Fruit fly (Drosophila melanogaster): ENCODE measurements around the gene CG9981.

Gene CG9981

DNA sequence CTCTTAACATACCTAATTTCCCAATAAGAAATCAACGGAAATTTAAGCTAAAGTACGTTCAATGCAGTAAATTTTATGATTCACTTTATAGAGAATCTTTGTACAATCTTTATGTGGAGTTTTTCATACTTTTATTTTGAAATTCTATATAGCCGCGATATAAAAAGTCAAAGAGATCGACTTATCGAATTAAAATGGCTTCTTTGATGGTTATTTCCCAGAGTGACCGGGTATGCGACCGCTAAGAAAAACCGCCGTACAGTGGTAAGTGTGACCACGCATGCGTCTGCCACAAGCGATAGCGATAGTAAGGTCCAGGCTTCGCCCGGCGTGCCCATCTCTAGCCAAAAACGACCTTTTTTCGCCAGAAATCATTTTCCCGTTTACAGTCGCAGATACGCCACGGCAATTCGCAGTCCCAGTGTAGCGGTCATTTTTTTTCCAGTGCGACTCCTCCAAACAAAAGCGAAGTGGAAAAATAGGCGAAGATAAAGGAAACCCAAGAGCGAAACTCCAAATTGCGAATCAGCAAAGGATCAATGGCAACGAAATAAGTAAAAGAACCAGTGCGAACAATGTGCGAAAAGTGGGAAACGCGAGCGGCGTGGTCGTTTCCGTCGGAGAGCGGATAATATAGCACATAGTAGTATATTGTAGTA lies 17.7 kb upstream of the CG9981 start, which contains the start of gene hang:
hang (plus strand) TSS at position 366 of the 659 bp plus-strand sequence.
- no peak for TF ChIP-seq psq (optimal IDR thresholded peaks at IDR 0.05)
- no peak for TF ChIP-seq Dll (optimal IDR thresholded peaks at IDR 0.05)
- no peak for TF ChIP-seq pan (optimal IDR thresholded peaks at IDR 0.05)
- TF ChIP-seq EcR (GFP tag; optimal IDR thresholded peaks at IDR 0.05): no peak
- TF ChIP-seq CG8478 (optimal IDR thresholded peaks at IDR 0.05): no peak

DNA sequence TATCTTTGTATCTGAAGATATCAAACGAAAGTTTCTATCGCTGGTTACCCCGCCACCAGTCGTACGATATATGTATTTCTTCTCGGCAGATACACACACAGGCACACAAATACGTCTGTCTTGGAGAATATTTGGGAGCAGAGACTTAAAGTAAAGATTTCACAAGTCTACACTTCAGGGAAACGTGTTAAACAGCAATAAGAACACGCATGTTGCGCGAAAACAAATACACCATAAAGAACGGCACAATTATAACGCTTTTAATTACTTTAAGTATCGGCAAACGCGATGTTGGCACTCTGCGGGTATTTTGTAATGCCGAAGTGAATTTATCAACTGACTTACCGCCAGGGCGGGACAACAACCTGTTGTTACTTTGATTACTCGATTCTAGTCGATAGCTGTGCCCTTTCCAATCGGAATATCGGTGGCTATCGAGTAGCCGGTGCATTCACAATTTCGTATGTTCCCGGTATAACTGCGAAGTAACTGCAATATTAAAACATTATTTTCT lies 17.0 kb upstream of the CG9981 start, which contains the start of gene AnxB11:
AnxB11 (minus strand) TSS at position 367 of the 514 bp plus-strand sequence.
- TF ChIP-seq psq (optimal IDR thresholded peaks at IDR 0.05): no peak
- TF ChIP-seq Dll (optimal IDR thresholded peaks at IDR 0.05): no peak
- TF ChIP-seq usp (GFP tag; optimal IDR thresholded peaks at IDR 0.05): no peak
- TF ChIP-seq CG8478 (optimal IDR thresholded peaks at IDR 0.05): no peak
- TF ChIP-seq pan (optimal IDR thresholded peaks at IDR 0.05): no peak

DNA sequence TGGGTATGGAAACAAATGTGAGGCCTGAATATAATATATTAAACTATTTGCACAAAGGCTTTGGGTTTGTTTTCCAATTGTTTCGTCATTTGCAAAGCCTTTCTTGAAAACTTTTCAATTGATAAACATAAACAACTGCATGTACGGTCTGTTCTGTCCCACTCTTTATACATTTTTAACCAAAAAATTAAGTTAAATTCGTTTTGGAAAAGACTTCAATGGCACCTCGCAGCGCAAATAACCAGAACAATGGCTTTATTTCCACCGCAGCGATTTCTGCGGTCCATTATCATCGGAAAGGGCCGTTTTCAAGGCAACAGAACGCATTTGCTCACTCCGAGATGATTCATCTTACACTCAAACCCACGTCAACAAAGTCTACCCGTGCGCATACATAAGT lies 16.0 kb upstream of the CG9981 start:
- TF ChIP-seq pan (optimal IDR thresholded peaks at IDR 0.05) (no peak), usp (GFP tag; optimal IDR thresholded peaks at IDR 0.05) (no peak), CG8478 (optimal IDR thresholded peaks at IDR 0.05) (no peak), EcR (GFP tag; optimal IDR thresholded peaks at IDR 0.05) (no peak), psq (optimal IDR thresholded peaks at IDR 0.05) (no peak), Dll (optimal IDR thresholded peaks at IDR 0.05) (no peak)

DNA sequence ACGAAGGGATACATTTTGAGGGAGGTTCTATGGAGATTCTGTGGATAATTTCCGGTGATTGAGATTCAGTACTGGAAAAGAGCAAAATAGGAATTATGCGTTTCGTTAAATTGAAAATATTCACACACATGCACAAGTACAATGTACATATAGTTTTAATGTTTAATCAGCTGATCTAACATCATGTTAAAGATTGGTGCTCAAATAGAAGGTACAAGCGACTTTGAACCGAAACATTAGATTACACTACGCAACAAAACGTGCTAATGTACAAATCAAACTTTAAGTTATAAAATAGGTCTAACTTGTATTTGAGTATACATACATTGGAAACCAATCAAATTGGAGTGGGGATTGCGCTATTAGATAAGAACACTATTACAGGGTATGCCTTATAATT lies 15.1 kb upstream of the CG9981 start:
- TF ChIP-seq EcR (GFP tag; optimal IDR thresholded peaks at IDR 0.05) (no peak), pan (optimal IDR thresholded peaks at IDR 0.05) (no peak), usp (GFP tag; optimal IDR thresholded peaks at IDR 0.05) (no peak), Dll (optimal IDR thresholded peaks at IDR 0.05) (no peak), psq (optimal IDR thresholded peaks at IDR 0.05) (no peak), CG8478 (optimal IDR thresholded peaks at IDR 0.05) (no peak)

DNA sequence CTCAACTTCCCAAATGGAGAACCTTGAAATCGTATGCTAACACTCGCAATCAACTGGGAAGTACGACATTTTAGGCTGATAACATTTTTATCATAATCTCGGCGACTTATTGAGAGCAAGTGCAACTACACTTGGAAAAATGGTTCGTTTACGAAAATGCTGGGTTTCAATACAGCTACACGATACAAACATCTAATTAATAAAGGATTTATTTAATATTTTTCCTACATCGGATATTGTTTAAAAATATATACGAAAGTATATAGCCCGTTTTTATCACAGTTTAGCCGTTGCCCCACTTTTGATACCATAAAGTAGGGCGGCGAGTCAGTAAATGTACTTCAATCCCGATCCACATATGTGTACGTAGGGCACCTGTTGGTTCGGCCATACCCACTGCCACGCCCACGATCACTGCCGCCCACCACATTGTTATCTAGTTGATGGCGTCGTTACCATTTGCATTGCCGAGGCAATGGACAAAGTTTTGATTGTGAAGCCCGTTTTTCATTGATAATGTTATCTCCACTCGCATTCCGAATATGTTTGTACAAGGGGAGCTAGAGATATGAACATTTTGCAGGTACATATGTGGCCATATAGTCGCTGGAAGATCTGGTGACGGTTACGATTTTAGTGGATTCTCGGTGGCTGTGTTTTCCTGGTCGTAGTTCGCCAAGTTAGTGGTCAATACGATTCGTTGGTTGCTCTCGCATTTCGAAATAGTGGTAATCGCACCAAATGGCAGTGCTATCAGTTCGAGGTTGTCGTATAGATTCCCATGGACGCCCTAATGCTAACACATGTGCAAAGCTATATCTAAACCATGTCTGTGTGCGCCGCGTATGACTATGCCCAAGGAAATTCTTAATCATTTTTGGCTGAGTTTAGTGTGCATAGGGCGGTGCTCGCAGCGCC lies 9.8 kb upstream of the CG9981 start, which contains the start of gene Traf-like:
Traf-like (plus strand) TSS at position 596 of the 918 bp plus-strand sequence.
- TF ChIP-seq usp (GFP tag; optimal IDR thresholded peaks at IDR 0.05) (no peak), Dll (optimal IDR thresholded peaks at IDR 0.05) (no peak)

DNA sequence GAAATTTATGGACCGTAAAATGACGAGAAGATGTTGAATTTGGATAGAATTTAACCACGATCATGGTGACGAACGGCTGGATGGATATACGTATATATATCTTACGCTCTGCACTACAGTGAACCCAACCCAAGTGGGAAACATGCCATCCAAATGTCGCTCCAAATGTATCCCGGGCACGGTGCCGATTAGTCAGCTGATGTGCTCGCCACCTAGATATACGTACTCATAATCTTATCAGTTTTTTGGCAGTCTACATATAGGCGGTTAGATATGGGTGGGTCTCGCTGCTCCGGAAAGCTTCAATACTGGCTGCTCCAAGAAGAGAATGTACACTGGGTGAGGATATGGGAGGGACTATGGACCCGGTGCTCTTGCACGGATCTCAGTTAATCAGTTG lies 1.2 kb upstream of the CG9981 start:
- TF ChIP-seq EcR (GFP tag; optimal IDR thresholded peaks at IDR 0.05) (no peak), Dll (optimal IDR thresholded peaks at IDR 0.05) (no peak), pan (optimal IDR thresholded peaks at IDR 0.05) (no peak), usp (GFP tag; optimal IDR thresholded peaks at IDR 0.05) (no peak), psq (optimal IDR thresholded peaks at IDR 0.05) (no peak), CG8478 (optimal IDR thresholded peaks at IDR 0.05) (no peak)

DNA sequence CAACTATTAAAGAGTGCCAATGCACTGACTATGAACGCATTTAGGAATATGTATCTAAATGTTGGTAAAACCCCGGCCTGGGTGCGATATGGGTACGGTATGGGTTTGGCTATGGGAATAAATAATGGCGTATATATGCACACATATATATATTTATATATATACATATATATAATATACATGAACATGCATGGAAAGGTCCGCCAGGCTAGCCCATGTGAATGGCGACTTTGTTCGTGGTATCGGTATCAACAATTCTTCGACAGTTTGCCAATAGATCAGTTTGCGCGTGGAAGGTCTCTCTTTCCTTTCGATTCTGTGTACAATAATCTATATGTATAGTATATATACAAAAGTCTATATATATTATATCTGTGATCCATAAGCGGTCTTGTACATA lies 287 bp upstream of the CG9981 start, which contains the start of gene CG4301:
CG4301 (plus strand) TSS at position 301 of the 400 bp plus-strand sequence.
- TF ChIP-seq pan (optimal IDR thresholded peaks at IDR 0.05) (no peak), usp (GFP tag; optimal IDR thresholded peaks at IDR 0.05) (no peak)

DNA sequence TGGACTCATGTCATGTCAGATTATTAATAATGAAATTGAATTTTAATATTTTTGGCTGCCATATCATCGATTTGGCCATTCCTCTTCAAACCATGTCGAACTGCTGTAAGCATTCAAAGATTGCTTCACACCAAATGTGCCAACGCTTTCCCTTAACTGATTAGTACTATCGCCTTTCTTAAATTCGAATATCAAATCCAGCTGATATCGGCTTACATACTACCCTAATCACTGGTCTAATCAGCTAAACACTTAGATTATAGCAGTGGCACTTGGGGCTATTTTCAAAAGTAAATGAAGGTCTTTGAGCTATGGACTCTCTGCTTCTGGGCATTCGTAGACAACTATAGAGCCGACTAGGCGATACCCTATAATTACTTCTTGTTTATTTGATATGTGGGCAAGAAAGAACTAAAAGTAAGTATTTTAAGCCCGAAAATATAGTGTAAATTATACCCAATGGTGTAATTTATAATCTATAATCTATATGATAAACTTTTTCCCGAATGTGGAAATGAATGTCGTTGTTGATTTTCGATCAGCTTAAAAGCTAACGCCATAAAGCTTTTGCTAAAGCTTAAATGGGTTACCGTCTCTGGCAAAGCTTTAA lies 1.0 kb downstream of the CG9981 start:
- TF ChIP-seq EcR (GFP tag; optimal IDR thresholded peaks at IDR 0.05): no peak
- no peak for TF ChIP-seq CG8478 (optimal IDR thresholded peaks at IDR 0.05)
- no peak for TF ChIP-seq psq (optimal IDR thresholded peaks at IDR 0.05)
- TF ChIP-seq usp (GFP tag; optimal IDR thresholded peaks at IDR 0.05): no peak
- no peak for TF ChIP-seq pan (optimal IDR thresholded peaks at IDR 0.05)

DNA sequence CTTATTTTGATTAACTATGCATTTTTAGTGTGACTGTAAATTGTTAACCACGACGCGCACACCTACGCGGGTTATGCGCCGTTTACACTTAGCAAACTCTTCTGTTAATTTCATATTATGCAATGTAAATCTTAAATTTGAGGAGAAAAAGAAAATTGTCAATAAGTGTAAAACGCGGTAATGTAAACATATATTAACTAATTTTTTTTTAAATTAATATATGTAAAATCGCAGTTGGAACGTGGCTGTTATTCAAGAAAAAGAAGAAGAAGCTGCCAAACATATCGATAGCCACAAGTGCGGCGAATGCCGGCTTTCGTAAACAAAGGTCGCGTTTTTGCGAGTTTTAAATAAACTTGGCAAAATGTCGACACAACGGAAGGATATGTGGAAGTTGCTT lies 13.5 kb downstream of the CG9981 start, which contains the start of the genes TH1 and mei-41:
TH1 (minus strand) TSS at position 42 of the 400 bp plus-strand sequence.
mei-41 (plus strand) TSS at position 302 of the 400 bp plus-strand sequence.
- TF ChIP-seq psq (optimal IDR thresholded peaks at IDR 0.05) (no peak), CG8478 (optimal IDR thresholded peaks at IDR 0.05) (no peak), usp (GFP tag; optimal IDR thresholded peaks at IDR 0.05) (no peak), Dll (optimal IDR thresholded peaks at IDR 0.05) (no peak), pan (optimal IDR thresholded peaks at IDR 0.05) (no peak), EcR (GFP tag; optimal IDR thresholded peaks at IDR 0.05) (no peak)

DNA sequence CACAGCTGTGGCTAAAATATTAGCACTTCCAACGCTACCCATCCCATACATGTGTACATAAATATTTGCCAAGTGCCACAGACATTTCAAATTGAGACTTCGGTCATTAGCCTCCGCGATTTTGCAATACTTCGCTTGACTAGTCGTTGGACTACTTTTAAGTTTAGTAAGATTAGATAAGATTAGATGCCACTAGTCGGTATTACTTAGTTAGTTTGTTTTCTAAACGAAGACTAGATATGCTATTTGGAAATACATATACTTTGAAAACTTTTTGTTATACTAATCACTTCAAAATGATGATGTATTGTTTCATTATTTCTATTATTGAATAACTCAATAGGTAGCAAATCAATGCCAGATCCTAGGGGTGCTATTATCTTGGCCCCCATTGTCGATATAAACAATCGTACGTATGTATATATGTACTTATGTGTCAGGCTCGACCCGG lies 19.0 kb downstream of the CG9981 start:
- TF ChIP-seq pan (optimal IDR thresholded peaks at IDR 0.05) (no peak), Dll (optimal IDR thresholded peaks at IDR 0.05) (no peak), CG8478 (optimal IDR thresholded peaks at IDR 0.05) (no peak), usp (GFP tag; optimal IDR thresholded peaks at IDR 0.05) (no peak), psq (optimal IDR thresholded peaks at IDR 0.05) (no peak), EcR (GFP tag; optimal IDR thresholded peaks at IDR 0.05) (no peak)

DNA sequence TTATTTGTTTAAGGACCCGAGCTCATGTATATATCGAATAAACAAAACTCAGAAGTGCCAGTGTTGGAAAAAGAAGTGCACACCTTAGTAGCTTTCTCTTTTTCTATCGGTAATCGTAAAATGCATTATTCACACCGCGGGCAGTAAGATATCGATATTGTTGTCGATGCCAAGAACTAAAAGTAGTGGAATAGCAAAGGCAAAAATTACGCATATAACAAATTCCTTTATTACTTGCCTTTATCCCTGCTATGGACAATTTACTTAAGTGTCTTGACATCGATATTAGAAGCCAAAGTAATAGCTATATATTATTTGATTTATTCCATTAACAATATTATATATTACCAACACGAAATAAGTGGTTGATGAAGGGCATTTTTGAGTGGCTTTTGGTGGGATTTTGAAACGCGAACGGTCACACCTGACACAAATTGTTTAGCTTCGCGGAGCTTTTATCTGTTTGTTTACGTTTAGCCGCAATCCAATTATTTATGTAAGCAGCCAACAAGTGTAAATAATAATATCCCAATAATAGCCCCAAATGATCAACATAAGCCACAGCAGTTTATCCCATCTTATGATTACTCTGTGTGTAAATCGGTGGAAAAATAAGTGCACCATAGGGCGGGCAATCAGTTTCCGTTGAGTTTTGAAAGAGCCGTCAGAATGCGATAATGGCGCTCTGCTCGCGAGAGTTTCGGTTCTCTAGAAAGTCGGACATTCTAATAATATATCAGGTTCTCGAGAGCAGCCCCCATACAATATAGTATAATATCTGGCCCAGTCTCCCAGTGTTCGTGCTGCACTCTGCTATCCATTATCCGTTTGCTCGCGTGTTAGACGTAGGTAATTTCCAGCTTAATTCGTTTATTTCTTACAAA lies 19.8 kb downstream of the CG9981 start, which contains the start of the genes CG9992 and CG4239:
CG9992 (minus strand) TSS at position 66 of the 884 bp plus-strand sequence.
CG4239 (plus strand) TSS at position 436 of the 884 bp plus-strand sequence.
- no peak for TF ChIP-seq CG8478 (optimal IDR thresholded peaks at IDR 0.05)
- no peak for TF ChIP-seq pan (optimal IDR thresholded peaks at IDR 0.05)
- TF ChIP-seq EcR (GFP tag; optimal IDR thresholded peaks at IDR 0.05): no peak
- no peak for TF ChIP-seq usp (GFP tag; optimal IDR thresholded peaks at IDR 0.05)
- no peak for TF ChIP-seq psq (optimal IDR thresholded peaks at IDR 0.05)
- TF ChIP-seq Dll (optimal IDR thresholded peaks at IDR 0.05): no peak

All from whole organism.